Worm (Caenorhabditis elegans) whole organism, L2 larva: ENCODE measurements around the gene ZK1128.1.

Source experiments
- C34F6.9 ChIP-seq: fragments of 150-350 bp; optimal IDR thresholded peaks from 2 replicates; lab custom pipeline; 2014; ENCODE audit warnings: missing biosample characterization, missing genetic modification characterization
- F13H6.1 ChIP-seq: sonication (generic microtip); optimal IDR thresholded peaks from 2 replicates; lab custom pipeline; 2016; ENCODE audit warnings: missing genetic modification characterization, missing compliant biosample characterization
- R02D3.7 ChIP-seq: fragments of 150-350 bp; optimal IDR thresholded peaks from 2 replicates; lab custom pipeline; 2014; ENCODE audit warnings: missing biosample characterization, missing genetic modification characterization
- ZK546.5 ChIP-seq: sonication (generic microtip); optimal IDR thresholded peaks from 2 replicates; lab custom pipeline; 2017; ENCODE audit warnings: missing biosample characterization, missing genetic modification characterization
- alr-1 ChIP-seq: fragments of 150-350 bp; optimal IDR thresholded peaks from 2 replicates; lab custom pipeline; 2014; ENCODE audit warnings: missing biosample characterization, missing genetic modification characterization
- ama-1 ChIP-seq: fragments of 150-350 bp; optimal IDR thresholded peaks from 2 replicates; lab custom pipeline; 2018; ENCODE audit warnings: inconsistent platforms
- ceh-16 ChIP-seq: fragments of 150-350 bp; optimal IDR thresholded peaks from 2 replicates; lab custom pipeline; 2014; ENCODE audit warnings: missing biosample characterization, missing genetic modification characterization
- ceh-82 ChIP-seq: fragments of 150-350 bp; optimal IDR thresholded peaks from 2 replicates; lab custom pipeline; 2014; ENCODE audit warnings: missing biosample characterization, missing genetic modification characterization
- crh-2 ChIP-seq: sonication (generic microtip); optimal IDR thresholded peaks from 2 replicates; lab custom pipeline; 2017; ENCODE audit warnings: missing biosample characterization, missing genetic modification characterization
- dmd-4 ChIP-seq: sonication (generic microtip); optimal IDR thresholded peaks from 2 replicates; lab custom pipeline; 2017; ENCODE audit warnings: missing biosample characterization, missing genetic modification characterization
- egl-27 ChIP-seq: sonication (generic microtip); optimal IDR thresholded peaks from 3 replicates; lab custom pipeline; 2017; ENCODE audit warnings: missing biosample characterization, missing genetic modification reagents, missing genetic modification characterization
- elt-1 ChIP-seq: fragments of 150-350 bp; optimal IDR thresholded peaks from 2 replicates; lab custom pipeline; 2014; ENCODE audit warnings: missing biosample characterization, missing genetic modification characterization
- elt-3 ChIP-seq: sonication (generic microtip); optimal IDR thresholded peaks from 2 replicates; lab custom pipeline; 2017; ENCODE audit warnings: missing biosample characterization, missing genetic modification characterization
- fos-1 ChIP-seq: fragments of 150-350 bp; optimal IDR thresholded peaks from 2 replicates; lab custom pipeline; 2014; ENCODE audit warnings: missing biosample characterization, missing genetic modification characterization
- gmeb-1 ChIP-seq: fragments of 150-350 bp; optimal IDR thresholded peaks from 2 replicates; lab custom pipeline; 2014; ENCODE audit warnings: missing biosample characterization, missing genetic modification characterization
- lin-11 ChIP-seq: fragments of 150-350 bp; sonication (generic microtip); optimal IDR thresholded peaks from 2 replicates; lab custom pipeline; 2014; ENCODE audit warnings: missing biosample characterization, missing genetic modification characterization, inconsistent platforms, mixed read lengths
- lin-13 ChIP-seq: fragments of 150-350 bp; optimal IDR thresholded peaks from 2 replicates; lab custom pipeline; 2014; ENCODE audit warnings: missing biosample characterization, missing genetic modification reagents, missing genetic modification characterization
- lsy-2 ChIP-seq, 2 experiments: fragments of 150-350 bp in 1 of 2; sonication (generic microtip) in 1 of 2; optimal IDR thresholded peaks; 2 replicates each; lab custom pipeline; 2014 to 2017; ENCODE audit warnings: missing biosample characterization in 2 of 2, missing genetic modification characterization in 2 of 2
- mab-5 ChIP-seq: fragments of 150-350 bp; optimal IDR thresholded peaks from 2 replicates; lab custom pipeline; 2014; ENCODE audit warnings: missing biosample characterization, missing genetic modification characterization
- mdl-1 ChIP-seq, 2 experiments: fragments of 150-350 bp in 1 of 2; sonication (generic microtip) in 1 of 2; optimal IDR thresholded peaks; 2 replicates each; lab custom pipeline; 2017; ENCODE audit warnings: missing biosample characterization in 2 of 2, missing genetic modification characterization in 2 of 2
- nhr-11 ChIP-seq: fragments of 150-350 bp; optimal IDR thresholded peaks from 2 replicates; lab custom pipeline; 2014; ENCODE audit warnings: missing biosample characterization, missing genetic modification characterization
- nhr-129 ChIP-seq: fragments of 150-350 bp; optimal IDR thresholded peaks from 2 replicates; lab custom pipeline; 2014; ENCODE audit warnings: missing biosample characterization, missing genetic modification characterization
- nhr-23 ChIP-seq: fragments of 150-350 bp; optimal IDR thresholded peaks from 2 replicates; lab custom pipeline; 2014; ENCODE audit warnings: missing biosample characterization, missing genetic modification reagents, missing genetic modification characterization
- nhr-237 ChIP-seq: fragments of 150-350 bp; optimal IDR thresholded peaks from 2 replicates; lab custom pipeline; 2014; ENCODE audit warnings: missing biosample characterization, missing genetic modification characterization
- nhr-6 ChIP-seq: fragments of 150-350 bp; optimal IDR thresholded peaks from 2 replicates; lab custom pipeline; 2014; ENCODE audit warnings: missing biosample characterization, missing genetic modification characterization
- nhr-77 ChIP-seq: fragments of 150-350 bp; optimal IDR thresholded peaks from 2 replicates; lab custom pipeline; 2014; ENCODE audit warnings: missing biosample characterization, missing genetic modification characterization
- sem-4 ChIP-seq: fragments of 150-350 bp; optimal IDR thresholded peaks from 2 replicates; lab custom pipeline; 2014; ENCODE audit warnings: missing biosample characterization, missing genetic modification reagents, missing genetic modification characterization
- skn-1 ChIP-seq: sonication (generic microtip); optimal IDR thresholded peaks from 2 replicates; lab custom pipeline; 2017; ENCODE audit warnings: missing biosample characterization, missing genetic modification characterization
- sma-9 ChIP-seq, 2 experiments: fragments of 150-350 bp in 1 of 2; sonication (generic microtip) in 1 of 2; optimal IDR thresholded peaks; 2 replicates each; lab custom pipeline; 2014 to 2016; ENCODE audit warnings: missing genetic modification characterization in 2 of 2, mild to moderate bottlenecking in 1 of 2, missing biosample characterization in 1 of 2, missing compliant biosample characterization in 1 of 2, missing genetic modification reagents in 1 of 2, moderate library complexity in 1 of 2
- snpc-4 ChIP-seq: fragments of 150-350 bp; optimal IDR thresholded peaks from 2 replicates; lab custom pipeline; 2014; ENCODE audit warnings: missing biosample characterization, missing genetic modification characterization
- unc-55 ChIP-seq: fragments of 150-350 bp; sonication (generic microtip); optimal IDR thresholded peaks from 3 replicates; lab custom pipeline; 2014; ENCODE audit warnings: missing biosample characterization, missing genetic modification reagents, missing genetic modification characterization
- unc-62 ChIP-seq: fragments of 150-350 bp; optimal IDR thresholded peaks from 2 replicates; lab custom pipeline; 2014; ENCODE audit warnings: missing biosample characterization, missing genetic modification reagents, missing genetic modification characterization
- zag-1 ChIP-seq: fragments of 150-350 bp; optimal IDR thresholded peaks from 2 replicates; lab custom pipeline; 2014; ENCODE audit warnings: missing biosample characterization, missing genetic modification characterization
- ztf-1 ChIP-seq: fragments of 200-800 bp; sonication (Bioruptor generic); conservative IDR thresholded peaks from 2 replicates; pipeline ENCODE4 v1.3.6; 2022; ENCODE audit warnings: missing genetic modification characterization, missing compliant biosample characterization
- ztf-11 ChIP-seq: sonication (generic microtip); optimal IDR thresholded peaks from 2 replicates; lab custom pipeline; 2017; ENCODE audit warnings: missing biosample characterization, missing genetic modification characterization
- ztf-4 ChIP-seq: fragments of 150-350 bp; optimal IDR thresholded peaks from 2 replicates; lab custom pipeline; 2014; ENCODE audit warnings: missing biosample characterization, missing genetic modification characterization

The ZK1128.1 gene

ce11 chrIII:10114662-10115061, at the start of gene ZK1128.1, which contains the start of gene mett-10:
Gene ZK1128.1, minus strand, starts transcription at chrIII:10114760.
Gene mett-10, plus strand, starts transcription at chrIII:10115036.
- peak; percentile 66 for TF ChIP-seq R02D3.7 (tag; lab: Kevin White, UChicago)
- TF ChIP-seq gmeb-1 (tag; lab: Kevin White, UChicago) = peak; percentile 60
- TF ChIP-seq lsy-2 (tag; optimal IDR thresholded peaks at IDR 0.05; lab: Kevin White, UChicago) = peak in 1 of 2 experiments; percentile 58
- no peak for TF ChIP-seq skn-1 (tag; lab: Kevin White, UChicago)
- TF ChIP-seq unc-55 (GFP tag; lab: Kevin White, UChicago) = peak; percentile 54
- TF ChIP-seq C34F6.9 (tag; lab: Kevin White, UChicago) = peak; percentile 48
- TF ChIP-seq, all 48 proteins: peak for 5

- TF ChIP-seq ZK546.5 = no peak
- TF ChIP-seq F13H6.1 (tag; lab: Kevin White, UChicago) = no peak
- TF ChIP-seq sem-4 (tag; lab: Kevin White, UChicago) = no peak
- no peak for TF ChIP-seq nhr-77 (tag; lab: Kevin White, UChicago)
- no peak for TF ChIP-seq alr-1 (tag; lab: Kevin White, UChicago)
- no peak for TF ChIP-seq mab-5
- TF ChIP-seq elt-1 (tag; lab: Kevin White, UChicago) = no peak
- TF ChIP-seq lin-13 = no peak
- TF ChIP-seq nhr-237 = no peak
- TF ChIP-seq unc-62 (GFP tag; lab: Kevin White, UChicago) = no peak
- no peak for TF ChIP-seq nhr-23
- no peak for TF ChIP-seq lsy-2 (tag; optimal IDR thresholded peaks at IDR 0.05; lab: Kevin White, UChicago)
- TF ChIP-seq R02D3.7 (tag; lab: Kevin White, UChicago) = no peak
- TF ChIP-seq dmd-4 (tag; lab: Kevin White, UChicago) = no peak
- TF ChIP-seq fos-1 = no peak
- TF ChIP-seq sma-9 (GFP tag; optimal IDR thresholded peaks at IDR 0.05; lab: Kevin White, UChicago) = no peak
- no peak for TF ChIP-seq sma-9 (tag; optimal IDR thresholded peaks at IDR 0.05; lab: Kevin White, UChicago)
- TF ChIP-seq lin-11 (tag; lab: Kevin White, UChicago) = no peak
- TF ChIP-seq C34F6.9 (tag; lab: Kevin White, UChicago) = no peak
- TF ChIP-seq nhr-11 (tag; lab: Kevin White, UChicago) = no peak
- no peak for TF ChIP-seq unc-55 (GFP tag; lab: Kevin White, UChicago)
These were observed 45.8 kb upstream of the ZK1128.1 start, which contains the start of the genes K08E5.5 and mua-3 for ce11 chrIII:10160385-10160784. Gene K08E5.5, minus strand, starts transcription at chrIII:10160485. Gene mua-3, plus strand, starts transcription at chrIII:10160697.

ce11 chrIII:10156269-10156668, 41.7 kb upstream of the ZK1128.1 start:
- no peak for TF ChIP-seq ama-1 (lab: Kevin White, UChicago)
- no peak for TF ChIP-seq ztf-1
- TF ChIP-seq ztf-4 (tag; lab: Kevin White, UChicago) = no peak

- TF ChIP-seq ama-1 (lab: Kevin White, UChicago) (no peak), sma-9 (GFP tag; optimal IDR thresholded peaks at IDR 0.05; lab: Kevin White, UChicago) (peak; percentile 20), sma-9 (tag; optimal IDR thresholded peaks at IDR 0.05; lab: Kevin White, UChicago) (no peak), snpc-4 (tag; lab: Kevin White, UChicago) (no peak), lsy-2 (tag; optimal IDR thresholded peaks at IDR 0.05; lab: Kevin White, UChicago) (peak in 1 of 2 experiments; percentile 20), unc-62 (GFP tag; lab: Kevin White, UChicago) (no peak), ztf-1 (no peak), ceh-82 (tag; lab: Kevin White, UChicago) (no peak), nhr-23 (no peak), sem-4 (tag; lab: Kevin White, UChicago) (no peak), F13H6.1 (tag; lab: Kevin White, UChicago) (peak; percentile 39), dmd-4 (tag; lab: Kevin White, UChicago) (no peak), egl-27 (no peak), nhr-237 (no peak), lin-11 (tag; lab: Kevin White, UChicago) (no peak)
These were observed 40.4 kb upstream of the ZK1128.1 start for ce11 chrIII:10154993-10155392.

DNA sequence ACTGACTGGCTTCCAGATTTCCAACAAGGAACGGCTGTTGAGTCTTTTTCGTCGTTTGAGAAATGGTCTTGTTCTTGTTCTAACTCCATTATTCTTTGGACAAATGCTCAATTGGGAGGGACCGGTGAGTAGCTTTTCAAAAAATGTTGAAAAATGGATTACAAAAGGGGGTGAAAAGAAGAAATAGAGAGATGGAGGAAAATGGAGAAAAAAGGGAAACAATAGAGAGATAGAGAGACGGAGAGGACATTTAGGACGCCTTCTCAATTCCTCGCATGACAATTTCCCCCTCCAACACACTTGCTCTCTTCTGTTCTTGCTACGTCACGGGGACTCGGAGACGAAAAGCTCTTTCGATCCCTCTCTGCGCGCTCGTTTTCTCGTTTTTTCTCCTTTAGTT, 38.4 kb upstream of the ZK1128.1 start:
- TF ChIP-seq F13H6.1 (tag; lab: Kevin White, UChicago) (peak; percentile 58), lin-11 (tag; lab: Kevin White, UChicago) (peak; percentile 11), sem-4 (tag; lab: Kevin White, UChicago) (peak; percentile 59), nhr-129 (tag; lab: Kevin White, UChicago) (peak; percentile 81), unc-55 (GFP tag; lab: Kevin White, UChicago) (peak; percentile 90), lsy-2 (tag; optimal IDR thresholded peaks at IDR 0.05; lab: Kevin White, UChicago) (peak in 1 of 2 experiments; percentile 72), ceh-16 (tag; lab: Kevin White, UChicago) (no peak), crh-2 (tag; lab: Kevin White, UChicago) (peak; percentile 67), zag-1 (peak; percentile 74), nhr-6 (tag; lab: Kevin White, UChicago) (peak; percentile 64), egl-27 (peak; percentile 25), sma-9 (GFP tag; optimal IDR thresholded peaks at IDR 0.05; lab: Kevin White, UChicago) (peak; percentile 69), sma-9 (tag; optimal IDR thresholded peaks at IDR 0.05; lab: Kevin White, UChicago) (no peak), ztf-4 (tag; lab: Kevin White, UChicago) (peak; percentile 26), ztf-11 (tag; lab: Kevin White, UChicago) (no peak), snpc-4 (tag; lab: Kevin White, UChicago) (peak; percentile 22), C34F6.9 (tag; lab: Kevin White, UChicago) (peak; percentile 77), mab-5 (peak; percentile 48), ama-1 (lab: Kevin White, UChicago) (no peak), mdl-1 (tag; optimal IDR thresholded peaks at IDR 0.05; lab: Kevin White, UChicago) (peak in 1 of 2 experiments; percentile 56), lin-13 (peak; percentile 26), elt-3 (tag; lab: Kevin White, UChicago) (no peak)
